Worm (Caenorhabditis elegans): Measurements from ENCODE around the gene Y73C8C.3.

Y73C8C.3 gene

ce11 chrV:3107450-3107849 lies 7.6 kb upstream of the Y73C8C.3 start, which contains the start of gene str-68:
Gene str-68 (minus strand): TSS chrV:3107550.
- no peak for TF ChIP-seq egl-27 (tag; optimal IDR thresholded peaks at IDR 0.05)
- no peak for TF ChIP-seq sma-3 (GFP tag; optimal IDR thresholded peaks at IDR 0.05)
- no peak for TF ChIP-seq lin-11 (tag; optimal IDR thresholded peaks at IDR 0.05)
- no peak for TF ChIP-seq nhr-23 (tag; optimal IDR thresholded peaks at IDR 0.05)
- TF ChIP-seq dmd-4 (tag; optimal IDR thresholded peaks at IDR 0.05), result no peak
- no peak for TF ChIP-seq nhr-21 (tag; optimal IDR thresholded peaks at IDR 0.05)
- TF ChIP-seq nhr-6 (tag; optimal IDR thresholded peaks at IDR 0.05), result no peak
- no peak for TF ChIP-seq elt-1 (tag; optimal IDR thresholded peaks at IDR 0.05)
- no peak for TF ChIP-seq ztf-1 (GFP tag; conservative IDR thresholded peaks at IDR 0.05)
- no peak for TF ChIP-seq nhr-10 (tag; optimal IDR thresholded peaks at IDR 0.05)

DNA sequence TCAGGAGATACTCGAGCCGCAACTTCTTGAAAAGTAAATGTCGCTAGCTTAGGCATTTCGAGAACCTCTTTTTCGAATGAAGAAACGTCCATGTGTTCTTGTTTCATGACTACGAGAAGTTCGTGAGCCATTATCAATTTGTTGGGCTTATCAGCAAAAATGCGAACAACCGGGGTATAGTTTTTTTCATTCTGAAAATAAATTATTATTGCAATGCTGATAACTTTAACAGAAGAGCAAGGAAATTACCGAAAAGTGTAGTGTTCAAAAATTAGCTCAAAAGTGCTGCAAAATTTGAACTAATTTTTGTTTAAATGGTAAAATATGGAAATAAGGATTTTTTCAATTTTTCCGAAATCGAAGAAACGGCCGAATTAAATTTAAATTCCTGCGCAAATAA lies 2.9 kb upstream of the Y73C8C.3 start:
- TF ChIP-seq mab-5 (tag; optimal IDR thresholded peaks at IDR 0.05), result no peak
- TF ChIP-seq fos-1 (tag; optimal IDR thresholded peaks at IDR 0.05), result peak; percentile 22
- no peak for TF ChIP-seq lin-39 (tag; optimal IDR thresholded peaks at IDR 0.05)

ce11 chrV:3113751-3114150 lies 1.3 kb upstream of the Y73C8C.3 start, which contains the start of gene Y73C8C.8:
Gene Y73C8C.8 (minus strand): TSS chrV:3113851.
- TF ChIP-seq egl-27 (tag; optimal IDR thresholded peaks at IDR 0.05) (no peak), elt-1 (tag; optimal IDR thresholded peaks at IDR 0.05) (no peak), F13H6.1 (tag; optimal IDR thresholded peaks at IDR 0.05) (no peak), nhr-6 (tag; optimal IDR thresholded peaks at IDR 0.05) (no peak), dmd-4 (tag; optimal IDR thresholded peaks at IDR 0.05) (no peak), nhr-25 (tag; optimal IDR thresholded peaks at IDR 0.05) (no peak), blmp-1 (tag; optimal IDR thresholded peaks at IDR 0.05; ENCODE audit: insufficient read depth) (no peak)

- TF ChIP-seq unc-39 (tag; optimal IDR thresholded peaks at IDR 0.05), result no peak
- TF ChIP-seq fos-1 (tag; optimal IDR thresholded peaks at IDR 0.05), result peak; percentile 28
Observed at ce11 chrV:3118167-3118566, 3.1 kb downstream of the Y73C8C.3 start, which contains the start of gene clec-210. Gene clec-210 (plus strand): TSS chrV:3118377.

- TF ChIP-seq unc-55 (GFP tag; optimal IDR thresholded peaks at IDR 0.05) (no peak), C34F6.9 (tag; optimal IDR thresholded peaks at IDR 0.05) (no peak), nhr-10 (tag; optimal IDR thresholded peaks at IDR 0.05) (no peak), dmd-4 (tag; optimal IDR thresholded peaks at IDR 0.05) (no peak), F13H6.1 (tag; optimal IDR thresholded peaks at IDR 0.05) (no peak), R02D3.7 (tag; optimal IDR thresholded peaks at IDR 0.05) (no peak), fos-1 (tag; optimal IDR thresholded peaks at IDR 0.05) (no peak), nhr-21 (tag; optimal IDR thresholded peaks at IDR 0.05) (no peak), nhr-25 (tag; optimal IDR thresholded peaks at IDR 0.05) (no peak), ztf-1 (GFP tag; conservative IDR thresholded peaks at IDR 0.05) (no peak), mbf-1 (tag; optimal IDR thresholded peaks at IDR 0.05) (no peak), sma-3 (GFP tag; optimal IDR thresholded peaks at IDR 0.05) (no peak), lin-39 (tag; optimal IDR thresholded peaks at IDR 0.05) (no peak), mdl-1 (tag; optimal IDR thresholded peaks at IDR 0.05) (no peak), gmeb-1 (tag; optimal IDR thresholded peaks at IDR 0.05) (no peak)
Observed at ce11 chrV:3119185-3119584, 4.1 kb downstream of the Y73C8C.3 start.

DNA sequence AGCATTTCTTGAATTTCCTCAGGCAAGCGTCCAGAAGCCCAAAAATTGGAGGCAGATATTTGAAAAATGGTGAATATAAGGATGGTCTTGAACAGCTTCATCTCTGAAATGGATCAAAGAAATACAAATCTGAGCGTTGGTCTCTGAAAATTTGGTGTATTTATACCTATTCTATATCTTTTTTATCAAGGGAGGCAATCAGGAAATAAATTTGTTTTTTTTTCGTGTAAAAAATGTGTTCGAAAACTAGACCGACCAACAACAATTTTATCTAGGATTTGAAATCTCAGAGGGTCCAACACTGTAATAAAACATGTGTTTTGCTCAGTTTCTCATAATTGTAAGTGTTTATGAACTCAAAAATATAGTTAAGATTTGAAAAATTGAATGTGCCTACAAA lies 6.7 kb downstream of the Y73C8C.3 start, which contains the start of gene srt-56:
Gene srt-56, minus strand, starts transcription at position 101 of the 400 bp plus-strand sequence.
- TF ChIP-seq nhr-23 (tag; optimal IDR thresholded peaks at IDR 0.05) (no peak), ztf-1 (GFP tag; conservative IDR thresholded peaks at IDR 0.05) (no peak), zag-1 (tag; optimal IDR thresholded peaks at IDR 0.05) (no peak)

- no peak for TF ChIP-seq nhr-21 (tag; optimal IDR thresholded peaks at IDR 0.05)
- no peak for TF ChIP-seq nhr-25 (tag; optimal IDR thresholded peaks at IDR 0.05)
- TF ChIP-seq nhr-23 (tag; optimal IDR thresholded peaks at IDR 0.05), result no peak
- no peak for TF ChIP-seq Y55F3AM.14 (GFP tag; optimal IDR thresholded peaks at IDR 0.05)
- no peak for TF ChIP-seq alr-1 (tag; optimal IDR thresholded peaks at IDR 0.05)
- no peak for TF ChIP-seq ztf-1 (GFP tag; conservative IDR thresholded peaks at IDR 0.05)
- TF ChIP-seq dmd-4 (tag; optimal IDR thresholded peaks at IDR 0.05), result no peak
- TF ChIP-seq egl-27 (tag; optimal IDR thresholded peaks at IDR 0.05), result no peak
- TF ChIP-seq mab-5 (tag; optimal IDR thresholded peaks at IDR 0.05), result no peak
- TF ChIP-seq mdl-1 (tag; optimal IDR thresholded peaks at IDR 0.05), result no peak
- no peak for TF ChIP-seq ztf-11 (tag; optimal IDR thresholded peaks at IDR 0.05)
- no peak for TF ChIP-seq ztf-4 (tag; optimal IDR thresholded peaks at IDR 0.05)
- TF ChIP-seq gmeb-1 (tag; optimal IDR thresholded peaks at IDR 0.05), result no peak
- no peak for TF ChIP-seq lin-11 (tag; optimal IDR thresholded peaks at IDR 0.05)
- no peak for TF ChIP-seq blmp-1 (tag; optimal IDR thresholded peaks at IDR 0.05; ENCODE audit: insufficient read depth)
- TF ChIP-seq sma-9 (GFP tag; optimal IDR thresholded peaks at IDR 0.05), result no peak
- TF ChIP-seq sma-9 (tag; optimal IDR thresholded peaks at IDR 0.05), result no peak
- no peak for TF ChIP-seq nhr-237 (tag; optimal IDR thresholded peaks at IDR 0.05)
- TF ChIP-seq ama-1 (optimal IDR thresholded peaks at IDR 0.05), result no peak
- no peak for TF ChIP-seq snpc-4 (tag; optimal IDR thresholded peaks at IDR 0.05)
Observed at ce11 chrV:3122403-3122802, 7.3 kb downstream of the Y73C8C.3 start.

Data from whole organism, L2 larva.